Fruit fly (Drosophila melanogaster) S2 (cell line): ENCODE results near the gene Acbp5.

Experiments
- CG8478 ChIP-seq: fragments of >200 bp; optimal IDR thresholded peaks from 2 replicates; lab custom pipeline; 2018
- CTCF ChIP-seq, 2 experiments: fragments of >200 bp; optimal IDR thresholded peaks; 2 replicates each; lab custom pipeline; 2018

DNA sequence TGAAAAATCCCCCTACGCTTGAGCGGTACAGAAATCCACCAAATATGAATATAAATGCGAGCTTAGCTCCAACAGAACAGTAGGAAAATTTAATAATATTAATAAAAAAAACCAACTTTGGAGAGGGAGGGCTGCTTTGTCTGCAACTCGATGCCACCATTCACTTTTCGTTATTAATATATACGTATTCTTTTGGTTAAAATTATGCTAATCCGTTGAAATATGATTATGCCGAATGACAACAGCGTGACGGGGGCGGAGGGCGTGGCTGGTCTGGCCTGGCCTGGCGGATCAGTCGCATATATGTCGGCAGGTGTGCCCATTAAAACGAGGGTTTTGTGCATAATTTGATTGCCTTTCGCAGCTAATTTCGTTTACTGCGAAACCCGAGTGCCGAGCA, 47.1 kb upstream of the Acbp5 start:
- TF ChIP-seq CG8478 (lab: Kevin White, UChicago) = no peak
- no peak for TF ChIP-seq CTCF (optimal IDR thresholded peaks at IDR 0.05; lab: Kevin White, UChicago)
